Fruit fly (Drosophila melanogaster) whole organism, embryonic: ENCODE data around the gene CG6067.

Experiments
- Ada2b ChIP-seq: fragments of 200-800 bp; sonication (Bioruptor generic); IDR thresholded peaks from 2 replicates; pipeline ENCODE4 v1.3.6; 2022; ENCODE audit warnings: missing biosample characterization, missing genetic modification characterization
- B-H1 ChIP-seq: fragments of 200-800 bp; sonication (Bioruptor generic); IDR thresholded peaks from 3 replicates; pipeline ENCODE4 v1.3.6; 2022; ENCODE audit warnings: missing biosample characterization, missing genetic modification characterization
- BEAF-32 ChIP-seq: fragments of 200-800 bp; sonication (Bioruptor generic); optimal IDR thresholded peaks from 3 replicates; lab custom pipeline; 2017; ENCODE audit warnings: missing biosample characterization, missing genetic modification characterization, mild to moderate bottlenecking, moderate library complexity, missing genetic modification reagents
- Bgb ChIP-seq: fragments of 200-800 bp; sonication (Bioruptor generic); IDR thresholded peaks from 2 replicates; pipeline ENCODE4 v1.3.6; 2022; ENCODE audit warnings: missing biosample characterization, missing genetic modification characterization; ENCODE audit not compliant: partially characterized antibody
- CG12155 ChIP-seq: fragments of 200-800 bp; sonication (Bioruptor generic); optimal IDR thresholded peaks from 3 replicates; lab custom pipeline; 2016; ENCODE audit warnings: missing biosample characterization, missing genetic modification characterization
- CG12236 ChIP-seq: fragments of 200-800 bp; sonication (Bioruptor generic); optimal IDR thresholded peaks from 2 replicates; lab custom pipeline; 2016; ENCODE audit warnings: missing biosample characterization, missing genetic modification characterization
- CG12659 ChIP-seq: fragments of 200-800 bp; sonication (Bioruptor generic); optimal IDR thresholded peaks from 3 replicates; lab custom pipeline; 2017; ENCODE audit warnings: mild to moderate bottlenecking, missing biosample characterization, missing genetic modification reagents, missing genetic modification characterization
- CG12744 ChIP-seq: fragments of 200-800 bp; sonication (Bioruptor generic); optimal IDR thresholded peaks from 2 replicates; lab custom pipeline; 2016; ENCODE audit warnings: missing biosample characterization, missing genetic modification characterization
- CG12942 ChIP-seq: fragments of 200-800 bp; sonication (Bioruptor generic); optimal IDR thresholded peaks from 3 replicates; lab custom pipeline; 2016; ENCODE audit warnings: missing biosample characterization, missing genetic modification characterization
- CG14710 ChIP-seq: fragments of 200-800 bp; sonication (Bioruptor generic); optimal IDR thresholded peaks from 3 replicates; lab custom pipeline; 2019; ENCODE audit warnings: missing biosample characterization, mild to moderate bottlenecking, missing genetic modification characterization, moderate library complexity
- CG17568 ChIP-seq: fragments of 200-800 bp; sonication (Bioruptor generic); optimal IDR thresholded peaks from 2 replicates; lab custom pipeline; 2018; ENCODE audit warnings: missing biosample characterization, mild to moderate bottlenecking, missing genetic modification characterization, moderate library complexity
- CG2120 ChIP-seq: fragments of 200-800 bp; sonication (Bioruptor generic); optimal IDR thresholded peaks from 3 replicates; lab custom pipeline; 2016; ENCODE audit warnings: missing biosample characterization, missing genetic modification characterization
- CG2202 ChIP-seq: fragments of 200-800 bp; sonication (Bioruptor generic); optimal IDR thresholded peaks from 2 replicates; lab custom pipeline; 2018; ENCODE audit warnings: missing biosample characterization, mild to moderate bottlenecking, missing genetic modification characterization
- CG2875 ChIP-seq: fragments of 200-800 bp; sonication (Bioruptor generic); optimal IDR thresholded peaks from 2 replicates; lab custom pipeline; 2017; ENCODE audit warnings: missing biosample characterization, mild to moderate bottlenecking, missing genetic modification characterization, missing genetic modification reagents
- CG31365 ChIP-seq: fragments of 200-800 bp; sonication (Bioruptor generic); optimal IDR thresholded peaks from 2 replicates; lab custom pipeline; 2018; ENCODE audit warnings: missing biosample characterization, mild to moderate bottlenecking, missing genetic modification characterization
- CG3281 ChIP-seq: fragments of 200-800 bp; sonication (Bioruptor generic); optimal IDR thresholded peaks from 3 replicates; lab custom pipeline; 2017; ENCODE audit warnings: missing biosample characterization, mild to moderate bottlenecking, missing genetic modification characterization
- CG33557 ChIP-seq: fragments of 200-800 bp; sonication (Bioruptor generic); optimal IDR thresholded peaks from 2 replicates; lab custom pipeline; 2019; ENCODE audit warnings: missing biosample characterization, mild to moderate bottlenecking, missing genetic modification characterization, moderate library complexity
- CG6683 ChIP-seq: fragments of 200-800 bp; sonication (Bioruptor generic); optimal IDR thresholded peaks from 2 replicates; lab custom pipeline; 2017; ENCODE audit warnings: missing biosample characterization, mild to moderate bottlenecking, missing genetic modification characterization, missing genetic modification reagents
- CG7786 ChIP-seq: fragments of 200-800 bp; sonication (Bioruptor generic); optimal IDR thresholded peaks from 2 replicates; lab custom pipeline; 2016; ENCODE audit warnings: missing biosample characterization, missing genetic modification characterization
- CG7963 ChIP-seq: fragments of 200-800 bp; sonication (Bioruptor generic); IDR thresholded peaks from 3 replicates; pipeline ENCODE4 v1.3.6; 2022; ENCODE audit warnings: missing biosample characterization, missing genetic modification characterization; ENCODE audit not compliant: partially characterized antibody
- Dip2 ChIP-seq: fragments of 200-800 bp; sonication (Bioruptor generic); IDR thresholded peaks from 2 replicates; pipeline ENCODE4 v1.3.6; 2022; ENCODE audit warnings: missing biosample characterization, missing genetic modification characterization
- Kr ChIP-seq: fragments of 200-800 bp; sonication (Bioruptor generic); optimal IDR thresholded peaks from 2 replicates; lab custom pipeline; 2017; ENCODE audit warnings: missing biosample characterization, mild to moderate bottlenecking, missing genetic modification characterization
- Meics ChIP-seq: fragments of 200-800 bp; sonication (Bioruptor generic); optimal IDR thresholded peaks from 2 replicates; lab custom pipeline; 2017; ENCODE audit warnings: missing biosample characterization, mild to moderate bottlenecking, missing genetic modification characterization
- Vsx1 ChIP-seq: fragments of 200-800 bp; sonication (Bioruptor generic); optimal IDR thresholded peaks from 2 replicates; lab custom pipeline; 2017; ENCODE audit warnings: missing biosample characterization, mild to moderate bottlenecking, missing genetic modification characterization, missing genetic modification reagents
- aop ChIP-seq: fragments of 200-800 bp; sonication (Bioruptor generic); IDR thresholded peaks from 2 replicates; pipeline ENCODE4 v1.3.6; 2022; ENCODE audit warnings: missing biosample characterization, missing genetic modification characterization
- ato ChIP-seq: fragments of 200-800 bp; sonication (Bioruptor generic); IDR thresholded peaks from 2 replicates; pipeline ENCODE4 v1.3.6; 2022; ENCODE audit warnings: missing biosample characterization, missing genetic modification characterization; ENCODE audit not compliant: partially characterized antibody
- bcd ChIP-seq: fragments of 200-800 bp; sonication (Bioruptor generic); optimal IDR thresholded peaks from 2 replicates; lab custom pipeline; 2017; ENCODE audit warnings: missing biosample characterization, mild to moderate bottlenecking, missing genetic modification characterization
- chm ChIP-seq: fragments of 200-800 bp; sonication (Bioruptor generic); IDR thresholded peaks from 2 replicates; pipeline ENCODE4 v1.3.6; 2022; ENCODE audit warnings: missing biosample characterization, missing genetic modification characterization
- crc ChIP-seq: fragments of 200-800 bp; sonication (Bioruptor generic); optimal IDR thresholded peaks from 2 replicates; lab custom pipeline; 2016; ENCODE audit warnings: missing biosample characterization, missing genetic modification characterization
- dati ChIP-seq: fragments of 200-800 bp; sonication (Bioruptor generic); IDR thresholded peaks from 2 replicates; pipeline ENCODE4 v1.3.6; 2022; ENCODE audit warnings: missing biosample characterization, missing genetic modification characterization
- dmrt11E ChIP-seq: fragments of 200-800 bp; sonication (Bioruptor generic); optimal IDR thresholded peaks from 3 replicates; lab custom pipeline; 2018; ENCODE audit warnings: missing biosample characterization, mild to moderate bottlenecking, missing genetic modification characterization, moderate library complexity
- ewg ChIP-seq: fragments of 200-800 bp; sonication (Bioruptor generic); optimal IDR thresholded peaks from 3 replicates; lab custom pipeline; 2017; ENCODE audit warnings: mild to moderate bottlenecking, missing biosample characterization, missing genetic modification reagents, missing genetic modification characterization
- gcm ChIP-seq: fragments of 200-800 bp; sonication (Bioruptor generic); optimal IDR thresholded peaks from 2 replicates; lab custom pipeline; 2019; ENCODE audit warnings: missing biosample characterization, mild to moderate bottlenecking, missing genetic modification characterization, moderate library complexity
- gfzf ChIP-seq: fragments of 200-800 bp; sonication (Bioruptor generic); optimal IDR thresholded peaks from 2 replicates; lab custom pipeline; 2016; ENCODE audit warnings: missing biosample characterization, mild to moderate bottlenecking, missing genetic modification characterization, moderate library complexity
- gsb ChIP-seq: fragments of 200-800 bp; sonication (Bioruptor generic); IDR thresholded peaks from 2 replicates; pipeline ENCODE4 v1.3.6; 2022; ENCODE audit warnings: missing biosample characterization, missing genetic modification characterization
- kah ChIP-seq: fragments of 200-800 bp; sonication (Bioruptor generic); optimal IDR thresholded peaks from 2 replicates; lab custom pipeline; 2018; ENCODE audit warnings: missing biosample characterization, mild to moderate bottlenecking, missing genetic modification characterization
- kni ChIP-seq: fragments of 200-800 bp; sonication (Bioruptor generic); optimal IDR thresholded peaks from 3 replicates; lab custom pipeline; 2017; ENCODE audit warnings: mild to moderate bottlenecking, missing biosample characterization, missing genetic modification reagents, missing genetic modification characterization
- lbe ChIP-seq: fragments of 200-800 bp; sonication (Bioruptor generic); optimal IDR thresholded peaks from 2 replicates; lab custom pipeline; 2016; ENCODE audit warnings: missing biosample characterization, mild to moderate bottlenecking, missing genetic modification characterization
- mld ChIP-seq: fragments of 200-800 bp; sonication (Bioruptor generic); IDR thresholded peaks from 3 replicates; pipeline ENCODE4 v1.3.6; 2022; ENCODE audit warnings: missing biosample characterization, missing genetic modification characterization; ENCODE audit not compliant: partially characterized antibody
- pb ChIP-seq: fragments of 200-800 bp; sonication (Bioruptor generic); optimal IDR thresholded peaks from 3 replicates; lab custom pipeline; 2016; ENCODE audit warnings: missing biosample characterization, missing genetic modification characterization
- pfk ChIP-seq: fragments of 200-800 bp; sonication (Bioruptor generic); optimal IDR thresholded peaks from 2 replicates; lab custom pipeline; 2018; ENCODE audit warnings: missing biosample characterization, mild to moderate bottlenecking, missing genetic modification characterization, moderate library complexity
- phol ChIP-seq: fragments of 200-800 bp; sonication (Bioruptor generic); optimal IDR thresholded peaks from 3 replicates; lab custom pipeline; 2018; ENCODE audit warnings: missing biosample characterization, mild to moderate bottlenecking, missing genetic modification characterization, moderate library complexity
- pzg ChIP-seq: fragments of 200-800 bp; sonication (Bioruptor generic); optimal IDR thresholded peaks from 3 replicates; lab custom pipeline; 2018; ENCODE audit warnings: missing biosample characterization, mild to moderate bottlenecking, missing genetic modification characterization, moderate library complexity
- ranshi ChIP-seq: fragments of 200-800 bp; sonication (Bioruptor generic); IDR thresholded peaks from 2 replicates; pipeline ENCODE4 v1.3.6; 2022; ENCODE audit warnings: missing biosample characterization, missing genetic modification characterization
- run ChIP-seq: fragments of 200-800 bp; sonication (Bioruptor generic); optimal IDR thresholded peaks from 3 replicates; lab custom pipeline; 2018; ENCODE audit warnings: missing biosample characterization, mild to moderate bottlenecking, missing genetic modification characterization
- salm ChIP-seq: fragments of 200-800 bp; sonication (Bioruptor generic); optimal IDR thresholded peaks from 2 replicates; lab custom pipeline; 2018; ENCODE audit warnings: missing biosample characterization, mild to moderate bottlenecking, missing genetic modification characterization
- sisA ChIP-seq: fragments of 200-800 bp; sonication (Bioruptor generic); IDR thresholded peaks from 2 replicates; pipeline ENCODE4 v1.3.6; 2022; ENCODE audit warnings: missing biosample characterization, missing genetic modification characterization
- tna ChIP-seq: fragments of 200-800 bp; sonication (Bioruptor generic); IDR thresholded peaks from 2 replicates; pipeline ENCODE4 v1.3.6; 2022; ENCODE audit warnings: missing biosample characterization, missing genetic modification characterization; ENCODE audit not compliant: partially characterized antibody
- tx ChIP-seq: fragments of 200-800 bp; sonication (Bioruptor generic); optimal IDR thresholded peaks from 2 replicates; lab custom pipeline; 2016; ENCODE audit warnings: missing biosample characterization, missing genetic modification characterization
- wor ChIP-seq: fragments of 200-800 bp; sonication (Bioruptor generic); IDR thresholded peaks from 2 replicates; pipeline ENCODE4 v1.3.6; 2022; ENCODE audit warnings: missing biosample characterization, missing genetic modification characterization
- z ChIP-seq: fragments of 200-800 bp; sonication (Bioruptor generic); IDR thresholded peaks from 3 replicates; pipeline ENCODE4 v1.3.6; 2022; ENCODE audit warnings: missing biosample characterization, missing genetic modification characterization

The CG6067 gene

dm6 chrX:5995951-5996350 is 40.5 kb downstream of the CG6067 start (continued):
- TF ChIP-seq CG2875 (GFP tag; lab: Kevin White, UChicago), result no peak
- TF ChIP-seq phol (tag; lab: Kevin White, UChicago), result peak; percentile 44
- 0 out of 2 replicates have a peak, but pooled peaks have one; percentile 15 for TF ChIP-seq Ada2b (GFP tag; lab: Robert Waterston, UW)
- no peak for TF ChIP-seq ato
- no peak for TF ChIP-seq kah
- no peak for TF ChIP-seq CG2202
- TF ChIP-seq BEAF-32 (GFP tag; lab: Kevin White, UChicago), result no peak
- TF ChIP-seq chm (GFP tag; lab: Robert Waterston, UW), result no peak
- TF ChIP-seq CG7786 (GFP tag; lab: Kevin White, UChicago), result no peak
- TF ChIP-seq pb, result no peak
- no peak for TF ChIP-seq CG3281 (GFP tag; lab: Kevin White, UChicago)
- TF ChIP-seq CG6683 (GFP tag; lab: Kevin White, UChicago), result no peak
- TF ChIP-seq CG12744 (GFP tag; lab: Kevin White, UChicago), result no peak
- TF ChIP-seq pfk (GFP tag; lab: Kevin White, UChicago), result no peak
- no peak for TF ChIP-seq CG12659 (GFP tag; lab: Kevin White, UChicago)
- TF ChIP-seq tna (GFP tag; lab: Robert Waterston, UW), result no peak
- no peak for TF ChIP-seq lbe
- TF ChIP-seq ewg (GFP tag; lab: Kevin White, UChicago), result no peak
- TF ChIP-seq dmrt11E (tag; lab: Kevin White, UChicago), result peak; percentile 43
- TF ChIP-seq mld (GFP tag; lab: Robert Waterston, UW), result no peak
- no peak for TF ChIP-seq CG31365 (tag; lab: Kevin White, UChicago)
- peak; percentile 35; the same call in 1 of the 2 replicates for TF ChIP-seq sisA (GFP tag; lab: Robert Waterston, UW)
- no peak for TF ChIP-seq z (GFP tag; lab: Robert Waterston, UW)
- no peak for TF ChIP-seq bcd (GFP tag; lab: Kevin White, UChicago)
- no peak for TF ChIP-seq aop (GFP tag; lab: Robert Waterston, UW)
- no peak for TF ChIP-seq Bgb (GFP tag; lab: Robert Waterston, UW)
- no peak for TF ChIP-seq gsb
- no peak for TF ChIP-seq run (tag; lab: Kevin White, UChicago)
- no peak for TF ChIP-seq Kr (GFP tag; lab: Kevin White, UChicago)
- TF ChIP-seq wor (GFP tag; lab: Robert Waterston, UW), result peak; percentile 13; the same call in 1 of the 2 replicates
- TF ChIP-seq crc (GFP tag; lab: Kevin White, UChicago), result no peak
- no peak for TF ChIP-seq CG7963 (GFP tag; lab: Robert Waterston, UW)
- no peak for TF ChIP-seq salm (tag; lab: Kevin White, UChicago)
- no peak for TF ChIP-seq Vsx1
- no peak for TF ChIP-seq B-H1
- no peak for TF ChIP-seq tx (GFP tag; lab: Kevin White, UChicago)
- no peak for TF ChIP-seq CG2120 (GFP tag; lab: Kevin White, UChicago)
- TF ChIP-seq dati (GFP tag; lab: Robert Waterston, UW), result no peak
- TF ChIP-seq Dip2 (GFP tag; lab: Robert Waterston, UW), result no peak
- TF ChIP-seq ranshi (GFP tag; lab: Robert Waterston, UW), result 0 out of 2 replicates have a peak, but pooled peaks have one; percentile 22
- no peak for TF ChIP-seq CG12942 (GFP tag; lab: Kevin White, UChicago)
- TF ChIP-seq gfzf (GFP tag; lab: Kevin White, UChicago), result no peak
- TF ChIP-seq pzg (GFP tag; lab: Kevin White, UChicago), result no peak
- no peak for TF ChIP-seq CG17568
- TF ChIP-seq CG33557 (GFP tag; lab: Kevin White, UChicago), result no peak
- TF ChIP-seq kni, result no peak
- TF ChIP-seq CG12155 (GFP tag; lab: Kevin White, UChicago), result no peak
- no peak for TF ChIP-seq gcm (GFP tag; lab: Kevin White, UChicago)
- no peak for TF ChIP-seq CG12236 (GFP tag; lab: Kevin White, UChicago)
- peak; percentile 33 for TF ChIP-seq CG14710 (tag; lab: Kevin White, UChicago)
- no peak for TF ChIP-seq Meics (GFP tag; lab: Kevin White, UChicago)
